Worm (Caenorhabditis elegans) whole organism, L4/young adult: ENCODE data around the gene W06A7.2.
"Not testable (repeated sequence)": the region's sequence is repeated elsewhere in the genome, so short reads cannot be mapped to it uniquely, and the experiment has no call there.

ENCODE experiments used
- W03F9.2 ChIP-seq: fragments of 150-350 bp; optimal IDR thresholded peaks from 2 replicates; lab custom pipeline; 2014; ENCODE audit warnings: missing biosample characterization, missing genetic modification characterization
- dao-5 ChIP-seq: sonication (generic microtip); optimal IDR thresholded peaks from 2 replicates; lab custom pipeline; 2016; ENCODE audit warnings: missing genotype, missing genetic modification characterization, moderate library complexity, missing compliant biosample characterization
- him-1 ChIP-seq: sonication (generic microtip); optimal IDR thresholded peaks from 2 replicates; lab custom pipeline; 2016; ENCODE audit warnings: missing genotype, missing genetic modification reagents, missing genetic modification characterization, missing compliant biosample characterization

W06A7.2 gene

ce11 chrV:14813566-14813965, 8.1 kb upstream of the W06A7.2 start:
- TF ChIP-seq dao-5 (tag; lab: Kevin White, UChicago) (no peak), W03F9.2 (no peak)

- TF ChIP-seq him-1 (no peak), W03F9.2 (no peak), dao-5 (tag; lab: Kevin White, UChicago) (no peak)
These were observed 6.2 kb upstream of the W06A7.2 start, which contains the start of gene rin-1 for ce11 chrV:14815500-14815899. Gene rin-1 (minus strand): TSS chrV:14815600.

DNA sequence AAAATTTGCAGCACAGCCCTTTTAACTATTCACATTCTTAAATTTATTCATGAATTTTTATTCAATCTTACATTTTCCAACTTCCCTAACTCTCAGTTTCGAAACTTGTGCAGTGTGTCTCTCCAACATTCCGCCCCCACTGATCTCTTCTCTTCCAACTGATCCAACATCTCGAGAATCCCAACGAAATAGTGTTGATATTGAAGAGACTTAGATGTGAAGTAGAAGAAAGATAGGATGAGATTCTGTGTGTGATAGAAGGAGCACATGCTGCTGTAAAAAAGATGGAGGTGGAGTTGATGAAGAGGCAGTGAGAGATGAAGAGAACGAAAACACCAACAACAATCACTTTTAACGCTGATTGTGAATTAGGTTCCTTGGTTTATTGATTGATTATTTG, 1.3 kb upstream of the W06A7.2 start:
- TF ChIP-seq dao-5 (tag; lab: Kevin White, UChicago) (no peak), him-1 (no peak)

ce11 chrV:14824124-14824523, 2.5 kb downstream of the W06A7.2 start, which contains the start of gene W06A7.4:
Gene W06A7.4 (plus strand): TSS chrV:14824424.
- TF ChIP-seq W03F9.2, result no peak

- TF ChIP-seq dao-5 (tag; lab: Kevin White, UChicago); him-1; W03F9.2: not testable (repeated sequence)
These were observed 5.3 kb downstream of the W06A7.2 start, which contains the start of gene nspa-8 for ce11 chrV:14826952-14827351. Gene nspa-8 (minus strand): TSS chrV:14827052.

- TF ChIP-seq W03F9.2, result no peak
- no peak for TF ChIP-seq him-1
- no peak for TF ChIP-seq dao-5 (tag; lab: Kevin White, UChicago)
These were observed 6.8 kb downstream of the W06A7.2 start for ce11 chrV:14828407-14828806.

DNA sequence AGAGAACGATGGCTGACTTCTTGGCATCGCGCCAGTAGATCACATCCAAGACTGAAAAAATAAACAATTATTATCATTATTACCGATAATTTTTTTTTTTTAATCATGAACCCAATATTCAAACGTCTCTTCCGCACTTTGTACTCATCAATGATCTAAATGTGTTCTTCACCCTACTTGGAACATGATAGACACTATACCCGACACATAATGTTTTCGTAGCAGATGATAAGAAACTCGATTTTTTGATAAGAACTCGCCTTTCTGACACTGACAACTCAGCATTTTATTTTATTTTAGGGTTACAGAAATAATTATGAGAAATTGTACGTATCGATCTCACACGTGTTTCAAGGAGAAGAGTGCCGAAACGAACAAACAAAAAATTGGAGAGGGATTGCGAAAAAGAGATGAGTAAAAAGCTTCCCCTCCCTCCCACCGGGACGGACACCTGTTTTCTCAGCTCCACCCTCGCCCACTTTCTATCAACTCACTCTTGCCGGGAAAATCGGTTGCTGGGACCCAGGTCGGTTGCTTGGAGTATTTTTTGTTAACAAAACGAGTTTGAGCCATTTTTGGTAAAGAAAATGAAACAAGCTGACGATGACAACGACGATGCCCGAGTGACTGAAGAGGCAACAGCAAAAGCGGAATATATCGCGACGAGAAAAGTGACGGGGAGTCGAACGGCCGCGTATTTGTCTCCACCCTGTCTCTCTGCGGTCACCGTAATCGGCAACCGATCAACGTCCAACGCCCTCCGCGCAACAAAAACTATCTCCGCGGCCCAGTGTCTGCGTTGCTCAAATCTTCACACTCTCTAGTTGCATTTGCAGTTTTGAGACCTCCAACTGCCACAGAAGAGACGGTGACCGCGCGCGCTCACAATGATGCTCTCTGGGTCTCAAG, 8.9 kb downstream of the W06A7.2 start:
- TF ChIP-seq him-1 (no peak), W03F9.2 (no peak), dao-5 (tag; lab: Kevin White, UChicago) (no peak)

- TF ChIP-seq W03F9.2 (no peak), him-1 (no peak), dao-5 (tag; lab: Kevin White, UChicago) (no peak)
These were observed 9.9 kb downstream of the W06A7.2 start for ce11 chrV:14831460-14832120.

DNA sequence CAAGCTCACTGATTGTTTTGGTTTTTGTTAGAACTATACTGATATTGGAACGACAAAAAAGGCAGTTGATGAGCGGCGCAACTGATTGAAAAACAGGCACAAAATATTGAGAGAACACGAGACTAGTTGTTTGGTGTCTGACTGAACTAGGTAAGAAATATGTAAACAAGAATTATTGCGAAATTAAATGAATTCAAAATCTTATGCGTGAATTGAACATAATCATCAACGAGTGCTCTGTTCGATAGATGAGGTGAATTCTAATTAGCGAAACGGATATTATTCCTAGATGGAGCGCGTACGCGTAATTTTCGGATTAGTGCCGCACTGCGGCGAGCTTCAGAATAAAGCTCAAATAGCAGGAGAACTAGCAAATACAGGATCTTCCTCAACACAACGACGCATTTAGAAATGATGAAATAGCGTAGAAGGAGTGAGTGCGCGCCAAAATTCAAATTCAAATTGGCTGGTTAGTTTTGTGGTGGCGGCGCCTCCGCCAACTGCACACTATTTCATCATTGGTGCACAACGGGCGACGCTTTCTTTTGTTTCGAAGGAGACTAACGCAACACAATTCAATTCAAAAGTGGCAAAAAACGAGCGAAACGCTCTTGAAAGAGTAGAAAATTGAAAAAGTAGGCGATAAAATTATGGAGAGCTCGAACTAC, 10.6 kb downstream of the W06A7.2 start:
- no peak for TF ChIP-seq dao-5 (tag; lab: Kevin White, UChicago)
- TF ChIP-seq W03F9.2, result no peak
- no peak for TF ChIP-seq him-1

ce11 chrV:14832789-14833187, 11.1 kb downstream of the W06A7.2 start:
- TF ChIP-seq dao-5 (tag; lab: Kevin White, UChicago) (no peak), him-1 (no peak), W03F9.2 (no peak)

DNA sequence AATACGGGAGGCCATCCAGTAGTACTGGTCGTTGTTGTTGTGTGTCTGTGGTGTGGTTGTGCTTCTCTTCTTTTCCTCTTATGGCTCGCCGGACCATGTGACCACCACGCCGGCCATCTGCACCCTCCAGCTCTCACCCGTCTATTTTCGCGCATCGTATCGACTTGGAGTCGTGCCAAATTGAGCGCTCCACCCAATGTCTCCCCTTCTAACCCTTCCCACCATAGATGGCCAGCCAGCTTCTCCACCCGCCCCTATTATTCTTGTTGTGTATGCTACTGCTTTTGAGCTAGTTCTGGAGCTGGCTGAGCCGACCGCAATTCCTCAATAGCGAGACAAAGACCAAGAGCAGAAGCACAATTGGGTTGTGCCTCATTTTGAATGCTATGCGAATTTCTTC, 11.6 kb downstream of the W06A7.2 start:
- TF ChIP-seq dao-5 (tag; lab: Kevin White, UChicago) (no peak), W03F9.2 (no peak), him-1 (peak; percentile 4)

DNA sequence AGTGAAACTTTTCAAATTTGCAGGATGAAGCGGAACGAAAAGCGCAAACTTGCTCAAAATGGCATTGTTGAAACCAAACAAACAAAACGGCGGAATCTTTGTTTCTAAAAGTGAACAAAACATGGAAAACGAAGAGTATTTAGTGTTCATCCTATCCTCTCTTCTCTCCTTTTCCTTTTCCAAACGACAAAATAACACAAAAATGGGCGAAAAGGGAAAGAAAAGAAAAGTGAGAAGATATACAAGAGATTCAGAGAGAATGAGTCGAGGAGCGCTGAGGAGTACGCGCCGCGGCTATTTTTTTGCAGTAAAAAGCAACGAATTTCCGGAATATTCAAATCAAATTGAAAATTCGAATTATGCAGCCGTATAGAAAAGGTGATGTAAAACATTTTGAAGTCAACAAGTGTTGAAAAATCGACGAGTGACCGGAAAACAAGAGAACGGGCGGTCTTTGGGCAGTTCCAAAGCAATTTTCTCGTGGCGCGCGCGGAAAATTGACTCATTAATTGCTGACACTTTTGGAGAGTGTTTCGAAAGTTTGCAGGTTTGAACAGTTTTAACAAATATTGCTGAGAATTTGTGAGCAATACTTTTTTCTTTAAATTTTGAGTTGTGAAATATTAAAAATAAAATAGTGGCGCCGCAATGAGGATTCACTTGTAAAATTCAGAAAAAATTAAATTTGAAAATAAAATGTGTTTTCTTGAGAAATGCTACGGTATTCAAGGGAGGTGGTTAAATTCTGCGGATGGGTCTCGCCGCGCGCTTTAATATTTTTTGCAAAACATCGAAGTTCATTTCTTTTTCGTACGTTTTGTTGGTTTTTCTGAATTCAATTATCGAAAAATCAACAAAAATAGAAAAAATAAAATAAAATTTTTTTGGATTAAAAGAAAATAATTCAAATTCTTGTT, 13.7 kb downstream of the W06A7.2 start:
- TF ChIP-seq dao-5 (tag; lab: Kevin White, UChicago) (no peak), him-1 (no peak), W03F9.2 (no peak)

- TF ChIP-seq dao-5 (tag; lab: Kevin White, UChicago) (no peak), W03F9.2 (no peak)
These were observed 16.5 kb downstream of the W06A7.2 start for ce11 chrV:14838130-14838529.

DNA sequence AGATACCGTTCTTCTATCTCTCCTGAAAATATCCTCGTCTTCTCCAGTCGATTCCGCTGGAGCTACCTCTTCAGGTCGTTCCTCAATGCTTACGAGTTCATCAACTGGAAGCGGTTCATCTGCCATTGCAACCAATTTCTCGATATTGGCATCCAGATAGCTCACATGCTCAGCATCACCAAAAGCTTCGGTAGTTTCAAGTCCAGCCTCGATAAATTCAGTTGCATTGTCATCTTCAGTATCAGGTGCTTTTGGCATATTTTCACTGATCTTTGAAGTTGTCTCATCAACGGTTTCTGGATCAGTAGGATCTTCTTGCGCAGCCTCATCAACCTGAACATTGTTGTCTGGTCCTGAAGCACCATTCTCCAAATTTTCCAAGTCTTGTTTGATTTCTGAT, 20.0 kb downstream of the W06A7.2 start:
- TF ChIP-seq W03F9.2, result no peak
- no peak for TF ChIP-seq him-1
- TF ChIP-seq dao-5 (tag; lab: Kevin White, UChicago), result no peak
